Worm (Caenorhabditis elegans): Measurements from ENCODE around the gene gst-42.

gst-42 gene

DNA sequence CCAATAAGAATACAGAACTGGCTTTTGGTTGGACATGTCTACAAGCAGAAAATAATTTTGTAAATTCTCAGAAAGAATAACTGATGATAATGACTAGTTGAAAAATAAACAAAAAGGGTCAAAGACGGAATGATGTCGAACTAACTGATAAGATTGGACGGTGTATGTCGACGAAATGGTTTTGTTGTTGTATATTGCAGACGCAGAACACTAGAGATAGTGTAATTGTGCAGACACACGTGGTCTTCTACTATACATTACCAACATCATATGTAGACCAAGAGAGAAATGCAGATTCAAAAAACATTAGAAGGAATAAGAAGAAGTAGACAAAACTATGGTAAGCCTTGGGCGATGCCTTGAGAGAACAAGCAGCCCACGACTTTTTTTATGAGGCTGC lies at the start of gene gst-42, which contains the start of gene D1053.2:
gst-42 (minus strand) TSS at position 176 of the 400 bp plus-strand sequence.
D1053.2 (plus strand) TSS at position 391 of the 400 bp plus-strand sequence.
- peak; percentile 4 for TF ChIP-seq hlh-30 (tag; optimal IDR thresholded peaks at IDR 0.05; ENCODE audit: insufficient read depth)
- no peak for TF ChIP-seq unc-3 (GFP tag; conservative IDR thresholded peaks at IDR 0.05)
- no peak for TF ChIP-seq unc-3 (tag; optimal IDR thresholded peaks at IDR 0.05)
- TF ChIP-seq elt-2 (tag; optimal IDR thresholded peaks at IDR 0.05): peak; percentile 72
- TF ChIP-seq C08G9.2 (tag; optimal IDR thresholded peaks at IDR 0.05): no peak
- TF ChIP-seq elt-4 (tag; optimal IDR thresholded peaks at IDR 0.05): no peak
- TF ChIP-seq ztf-16 (tag; optimal IDR thresholded peaks at IDR 0.05): no peak
- TF ChIP-seq ceh-24 (tag; optimal IDR thresholded peaks at IDR 0.05): no peak
- TF ChIP-seq ceh-14 (tag; optimal IDR thresholded peaks at IDR 0.05): no peak
- no peak for TF ChIP-seq ceh-6 (GFP tag; optimal IDR thresholded peaks at IDR 0.05)

DNA sequence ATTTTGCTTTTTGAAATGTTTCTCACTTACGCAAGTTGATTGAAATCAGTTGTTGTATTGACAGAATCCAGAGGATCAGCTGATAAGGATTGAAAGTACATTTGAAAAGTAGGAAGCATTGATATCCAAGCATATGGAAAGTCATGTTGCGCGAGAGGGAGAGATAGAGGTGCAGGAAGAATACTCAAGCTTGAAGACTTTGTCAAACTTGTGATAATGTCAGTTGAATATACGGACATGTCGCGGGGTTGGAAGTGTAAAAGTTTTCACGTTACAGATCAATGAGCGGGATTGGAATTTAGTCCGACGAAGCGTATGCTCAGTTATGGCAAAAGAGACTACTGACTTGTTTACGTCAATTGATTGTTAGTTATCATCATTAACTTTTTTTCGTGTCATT lies 41.5 kb upstream of the gst-42 start, which contains the start of gene ttx-3:
ttx-3 (minus strand) TSS at position 101 of the 400 bp plus-strand sequence.
- TF ChIP-seq F13H6.1 (tag; optimal IDR thresholded peaks at IDR 0.05) (no peak), unc-42 (tag; optimal IDR thresholded peaks at IDR 0.05) (no peak), sox-4 (tag; optimal IDR thresholded peaks at IDR 0.05) (no peak), pqm-1 (tag; optimal IDR thresholded peaks at IDR 0.05) (no peak), ceh-19 (GFP tag; optimal IDR thresholded peaks at IDR 0.05) (no peak), ceh-14 (tag; optimal IDR thresholded peaks at IDR 0.05) (no peak), K09A11.1 (tag; optimal IDR thresholded peaks at IDR 0.05; ENCODE audit: insufficient read depth) (no peak), ztf-16 (tag; optimal IDR thresholded peaks at IDR 0.05) (no peak), K02D7.2 (tag; optimal IDR thresholded peaks at IDR 0.05) (no peak), ceh-2 (tag; optimal IDR thresholded peaks at IDR 0.05) (no peak), nhr-11 (tag; optimal IDR thresholded peaks at IDR 0.05) (no peak)

DNA sequence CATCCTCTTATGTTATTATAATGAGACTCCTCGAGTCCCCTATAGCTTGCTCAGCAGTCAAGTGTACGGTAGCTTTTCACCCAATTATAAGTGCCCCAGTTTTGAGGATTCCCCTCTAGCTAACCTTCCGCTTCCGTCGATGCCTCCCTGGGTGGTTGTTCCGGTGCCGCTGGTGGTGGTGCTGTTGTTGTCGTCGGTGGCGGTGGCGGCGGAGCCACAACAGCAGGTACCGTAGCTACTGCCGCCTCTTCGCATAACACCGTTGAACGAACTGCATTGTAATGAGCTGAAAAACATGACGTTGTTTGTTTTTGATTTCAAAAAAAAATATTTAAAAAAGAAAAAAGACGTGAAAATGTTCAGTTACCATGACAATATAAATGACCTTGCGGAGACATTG lies 38.7 kb upstream of the gst-42 start:
- TF ChIP-seq ttx-3 (tag; optimal IDR thresholded peaks at IDR 0.05): peak; percentile 69
- no peak for TF ChIP-seq fkh-10 (GFP tag; optimal IDR thresholded peaks at IDR 0.05)
- no peak for TF ChIP-seq K02D7.2 (tag; optimal IDR thresholded peaks at IDR 0.05)
- TF ChIP-seq lim-6 (tag; optimal IDR thresholded peaks at IDR 0.05): no peak

DNA sequence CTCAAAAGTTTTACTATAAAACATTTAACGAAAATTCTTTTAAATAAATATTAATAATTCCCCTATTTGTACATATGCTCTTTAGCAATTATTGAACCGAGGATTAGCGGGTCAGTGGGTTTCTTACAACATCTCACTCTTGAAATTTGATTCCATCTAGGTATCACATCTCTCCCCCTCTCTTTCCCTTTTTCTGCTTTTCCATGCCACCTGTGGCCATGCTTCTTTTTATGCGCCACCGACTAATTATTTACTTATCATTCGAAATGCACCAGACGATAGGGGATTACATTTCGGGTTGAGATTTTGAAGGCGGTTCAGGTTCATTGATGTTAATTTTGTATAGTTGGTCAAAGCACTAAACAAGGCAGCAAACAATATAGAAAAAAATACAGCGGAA lies 38.1 kb upstream of the gst-42 start:
- no peak for TF ChIP-seq sox-4 (tag; optimal IDR thresholded peaks at IDR 0.05)
- no peak for TF ChIP-seq hlh-6 (tag; optimal IDR thresholded peaks at IDR 0.05)
- no peak for TF ChIP-seq ahr-1 (tag; optimal IDR thresholded peaks at IDR 0.05)
- no peak for TF ChIP-seq elt-4 (tag; optimal IDR thresholded peaks at IDR 0.05)
- TF ChIP-seq C38D4.7 (GFP tag; optimal IDR thresholded peaks at IDR 0.05): no peak
- TF ChIP-seq ama-1 (optimal IDR thresholded peaks at IDR 0.05): no peak
- TF ChIP-seq nhr-11 (tag; optimal IDR thresholded peaks at IDR 0.05): no peak
- no peak for TF ChIP-seq pqm-1 (tag; optimal IDR thresholded peaks at IDR 0.05)

DNA sequence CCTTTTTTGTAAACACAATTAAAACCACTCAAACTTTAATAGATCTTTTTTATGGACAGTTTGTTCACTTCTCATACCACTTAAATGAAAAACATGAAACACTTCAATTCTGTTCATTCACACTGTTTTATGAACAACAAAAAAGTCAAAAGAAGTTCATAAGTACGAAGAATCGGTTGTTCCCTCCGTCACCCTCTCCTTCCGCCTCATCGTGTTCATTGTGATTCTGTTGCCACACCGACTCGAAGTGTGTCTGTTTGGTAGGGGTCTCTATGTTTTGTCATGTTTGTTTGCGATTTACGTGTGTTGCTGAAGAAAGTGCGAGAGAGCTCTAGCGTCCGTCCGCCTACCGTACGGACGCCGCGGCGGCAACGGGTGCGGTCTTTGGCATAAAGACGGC lies 31.1 kb upstream of the gst-42 start, which contains the start of gene lact-7:
lact-7 (plus strand) TSS at position 301 of the 400 bp plus-strand sequence.
- TF ChIP-seq pag-3 (tag; optimal IDR thresholded peaks at IDR 0.05; ENCODE audit: borderline replicate concordance): no peak
- no peak for TF ChIP-seq pax-1 (tag; optimal IDR thresholded peaks at IDR 0.05)
- no peak for TF ChIP-seq syd-9 (tag; optimal IDR thresholded peaks at IDR 0.05)
- no peak for TF ChIP-seq madf-2 (tag; optimal IDR thresholded peaks at IDR 0.05)
- no peak for TF ChIP-seq odd-2 (tag; optimal IDR thresholded peaks at IDR 0.05)
- no peak for TF ChIP-seq unc-86 (tag; optimal IDR thresholded peaks at IDR 0.05)
- no peak for TF ChIP-seq lim-6 (tag; optimal IDR thresholded peaks at IDR 0.05)

DNA sequence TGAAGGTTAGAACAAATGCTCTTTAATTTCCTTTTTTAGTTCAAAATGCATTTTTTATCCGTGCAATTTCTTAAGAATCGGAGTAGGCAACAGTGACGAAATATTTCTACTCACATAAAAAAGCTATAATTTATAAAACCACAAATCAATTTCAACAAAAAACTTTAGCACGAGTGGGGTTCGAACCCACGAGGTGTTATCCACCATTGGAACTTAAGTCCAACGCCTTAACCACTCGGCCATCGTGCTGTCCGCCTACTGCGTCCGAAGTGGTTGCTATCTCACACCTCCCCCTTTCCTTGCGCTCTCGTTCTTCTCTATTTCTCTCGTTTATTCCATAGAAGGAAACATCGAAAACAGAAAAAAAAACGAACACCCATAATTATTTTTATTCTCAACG lies 29.9 kb upstream of the gst-42 start:
- TF ChIP-seq pqm-1 (tag; optimal IDR thresholded peaks at IDR 0.05) (no peak), ceh-14 (tag; optimal IDR thresholded peaks at IDR 0.05) (peak; percentile 54), pros-1 (tag; optimal IDR thresholded peaks at IDR 0.05) (no peak), ztf-16 (tag; optimal IDR thresholded peaks at IDR 0.05) (peak; percentile 75), ceh-34 (tag; optimal IDR thresholded peaks at IDR 0.05) (peak; percentile 80), ets-4 (tag; optimal IDR thresholded peaks at IDR 0.05) (peak; percentile 28), madf-2 (tag; optimal IDR thresholded peaks at IDR 0.05) (peak; percentile 73), ceh-18 (tag; optimal IDR thresholded peaks at IDR 0.05) (peak; percentile 51), ceh-45 (GFP tag; IDR thresholded peaks at IDR 0.05) (no peak), K09A11.1 (tag; optimal IDR thresholded peaks at IDR 0.05; ENCODE audit: insufficient read depth) (peak; percentile 57), ceh-2 (tag; optimal IDR thresholded peaks at IDR 0.05) (peak; percentile 73), nhr-232 (tag; optimal IDR thresholded peaks at IDR 0.05) (peak; percentile 67), nhr-11 (tag; optimal IDR thresholded peaks at IDR 0.05) (no peak), ceh-9 (tag; optimal IDR thresholded peaks at IDR 0.05) (peak; percentile 31), ref-2 (tag; optimal IDR thresholded peaks at IDR 0.05) (peak; percentile 67), fkh-6 (tag; optimal IDR thresholded peaks at IDR 0.05) (peak; percentile 78), ceh-31 (tag; optimal IDR thresholded peaks at IDR 0.05) (peak; percentile 72), ceh-6 (GFP tag; optimal IDR thresholded peaks at IDR 0.05) (peak; percentile 81), sox-4 (tag; optimal IDR thresholded peaks at IDR 0.05) (peak; percentile 74), C08G9.2 (tag; optimal IDR thresholded peaks at IDR 0.05) (peak; percentile 74), syd-9 (tag; optimal IDR thresholded peaks at IDR 0.05) (peak; percentile 79)

All from whole organism, late embryonic.